Worm (Caenorhabditis elegans) whole organism, young adult: ENCODE measurements around the gene K03H6.4.

Experiments used
- B0035.1 ChIP-seq: sonication (generic microtip); optimal IDR thresholded peaks from 2 replicates; lab custom pipeline; 2016; ENCODE audit warnings: missing genetic modification characterization, mild to moderate bottlenecking, missing compliant biosample characterization, missing genotype, missing genetic modification reagents
- B0261.1 ChIP-seq: sonication (generic microtip); optimal IDR thresholded peaks from 2 replicates; lab custom pipeline; 2016; ENCODE audit warnings: mild to moderate bottlenecking, missing genetic modification characterization, moderate library complexity, missing compliant biosample characterization
- C17E4.6 ChIP-seq: fragments of 200-800 bp; sonication (Bioruptor generic); IDR thresholded peaks from 2 replicates; pipeline ENCODE4 v1.3.6; 2022; ENCODE audit warnings: missing genetic modification reagents, missing genetic modification characterization, missing compliant biosample characterization
- F23B12.7 ChIP-seq: sonication (generic microtip); optimal IDR thresholded peaks from 2 replicates; lab custom pipeline; 2017; ENCODE audit warnings: missing genetic modification characterization, mild to moderate bottlenecking, missing compliant biosample characterization, antibody characterized with exemption, moderate library complexity; ENCODE audit not compliant: insufficient read depth
- F33H1.4 ChIP-seq: fragments of 200-800 bp; sonication (Bioruptor generic); IDR thresholded peaks from 2 replicates; pipeline ENCODE4 v1.3.6; 2022; ENCODE audit warnings: missing genetic modification reagents, missing genetic modification characterization, missing compliant biosample characterization
- F49E8.2 ChIP-seq: sonication (generic microtip); optimal IDR thresholded peaks from 3 replicates; lab custom pipeline; 2017; ENCODE audit warnings: missing genetic modification characterization, mild to moderate bottlenecking, missing compliant biosample characterization, antibody characterized with exemption, moderate library complexity; ENCODE audit not compliant: insufficient read depth
- F55B11.4 ChIP-seq: sonication (generic microtip); optimal IDR thresholded peaks from 2 replicates; lab custom pipeline; 2016; ENCODE audit warnings: missing compliant biosample characterization, missing genetic modification characterization, borderline replicate concordance; ENCODE audit not compliant: insufficient read depth
- F57C9.4 ChIP-seq: sonication (generic microtip); optimal IDR thresholded peaks from 2 replicates; lab custom pipeline; 2017; ENCODE audit warnings: mild to moderate bottlenecking, missing genetic modification characterization, missing compliant biosample characterization
- bed-1 ChIP-seq: fragments of 200-800 bp; sonication (Bioruptor generic); IDR thresholded peaks from 2 replicates; pipeline ENCODE4 v1.3.6; 2022; ENCODE audit warnings: missing genetic modification reagents, missing genetic modification characterization, missing compliant biosample characterization
- ceh-27 ChIP-seq: fragments of 200-800 bp; sonication (Bioruptor generic); optimal IDR thresholded peaks from 2 replicates; lab custom pipeline; 2018; ENCODE audit warnings: mild to moderate bottlenecking, missing genetic modification characterization, moderate library complexity, missing compliant biosample characterization
- ceh-58 ChIP-seq: fragments of 200-800 bp; sonication (Bioruptor generic); IDR thresholded peaks from 2 replicates; pipeline ENCODE4 v1.3.6; 2022; ENCODE audit warnings: missing genetic modification characterization, missing compliant biosample characterization
- ceh-79 ChIP-seq: sonication (generic microtip); optimal IDR thresholded peaks from 2 replicates; lab custom pipeline; 2017; ENCODE audit warnings: mild to moderate bottlenecking, missing genetic modification characterization, missing compliant biosample characterization
- ceh-91 ChIP-seq: fragments of 200-800 bp; sonication (Bioruptor generic); IDR thresholded peaks from 2 replicates; pipeline ENCODE4 v1.3.6; 2022; ENCODE audit warnings: missing genetic modification reagents, missing genetic modification characterization, missing compliant biosample characterization
- die-1 ChIP-seq: sonication (generic microtip); optimal IDR thresholded peaks from 2 replicates; lab custom pipeline; 2016; ENCODE audit warnings: missing genotype, mild to moderate bottlenecking, missing genetic modification characterization, missing compliant biosample characterization
- dox-1 ChIP-seq: fragments of 200-800 bp; sonication (Bioruptor generic); IDR thresholded peaks from 2 replicates; pipeline ENCODE4 v1.3.6; 2022; ENCODE audit warnings: missing genetic modification reagents, missing genetic modification characterization, missing compliant biosample characterization
- egrh-3 ChIP-seq: fragments of 200-800 bp; sonication (Bioruptor generic); IDR thresholded peaks from 2 replicates; pipeline ENCODE4 v1.3.6; 2022; ENCODE audit warnings: missing genetic modification reagents, missing genetic modification characterization, missing compliant biosample characterization
- gei-17 ChIP-seq: fragments of 200-800 bp; sonication (Bioruptor generic); optimal IDR thresholded peaks from 2 replicates; lab custom pipeline; 2018; ENCODE audit warnings: mild to moderate bottlenecking, missing genetic modification characterization, missing compliant biosample characterization
- hmg-1.2 ChIP-seq: fragments of 200-800 bp; sonication (Bioruptor generic); IDR thresholded peaks from 2 replicates; pipeline ENCODE4 v1.3.6; 2022; ENCODE audit warnings: missing genetic modification reagents, missing genetic modification characterization, missing compliant biosample characterization
- lin-26 ChIP-seq: fragments of 200-800 bp; sonication (Bioruptor generic); IDR thresholded peaks from 2 replicates; pipeline ENCODE4 v1.3.6; 2022; ENCODE audit warnings: missing genetic modification reagents, missing genetic modification characterization, missing compliant biosample characterization
- mcd-1 ChIP-seq: fragments of 200-800 bp; sonication (Bioruptor generic); IDR thresholded peaks from 2 replicates; pipeline ENCODE4 v1.3.6; 2022; ENCODE audit warnings: missing genetic modification reagents, missing genetic modification characterization, missing compliant biosample characterization
- nhr-27 ChIP-seq: fragments of 200-800 bp; sonication (Bioruptor generic); optimal IDR thresholded peaks from 2 replicates; lab custom pipeline; 2018; ENCODE audit warnings: mild to moderate bottlenecking, missing genetic modification characterization, moderate library complexity, missing compliant biosample characterization
- pbrm-1 ChIP-seq: fragments of 200-800 bp; sonication (Bioruptor generic); IDR thresholded peaks from 2 replicates; pipeline ENCODE4 v1.3.6; 2022; ENCODE audit warnings: missing genetic modification reagents, missing genetic modification characterization, missing compliant biosample characterization
- rec-8 ChIP-seq, 2 experiments: sonication (generic microtip); optimal IDR thresholded peaks; 2 replicates each; lab custom pipeline; 2016; ENCODE audit warnings: mild to moderate bottlenecking in 2 of 2, missing genetic modification characterization in 2 of 2, missing genetic modification reagents in 2 of 2, missing genotype in 2 of 2, missing biosample characterization in 1 of 2, missing compliant biosample characterization in 1 of 2, moderate library complexity in 1 of 2
- rpc-1 ChIP-seq, 2 experiments: fragments of 150-350 bp in 1 of 2; sonication (generic microtip) in 1 of 2; optimal IDR thresholded peaks; 2 replicates each; lab custom pipeline; 2014 to 2018; ENCODE audit warnings: missing biosample characterization in 1 of 2, missing genetic modification characterization in 1 of 2, missing genetic modification reagents in 1 of 2, missing genotype in 1 of 2
- snpc-1.1 ChIP-seq: sonication (generic microtip); optimal IDR thresholded peaks from 2 replicates; lab custom pipeline; 2017; ENCODE audit warnings: missing genetic modification characterization, mild to moderate bottlenecking, missing compliant biosample characterization, antibody characterized with exemption, moderate library complexity, missing genotype, missing genetic modification reagents; ENCODE audit not compliant: insufficient read depth
- tbp1 ChIP-seq: fragments of 200-800 bp; sonication (Bioruptor generic); optimal IDR thresholded peaks from 2 replicates; lab custom pipeline; 2018; ENCODE audit warnings: mild to moderate bottlenecking, missing genetic modification characterization, missing compliant biosample characterization
- ztf-22 ChIP-seq: fragments of 200-800 bp; sonication (Bioruptor generic); optimal IDR thresholded peaks from 2 replicates; lab custom pipeline; 2018; ENCODE audit warnings: mild to moderate bottlenecking, missing genetic modification characterization, moderate library complexity, missing compliant biosample characterization
- ztf-25 ChIP-seq: fragments of 200-800 bp; sonication (Bioruptor generic); IDR thresholded peaks from 2 replicates; pipeline ENCODE4 v1.3.6; 2022; ENCODE audit warnings: missing genetic modification reagents, missing genetic modification characterization, missing compliant biosample characterization
- ztf-28 ChIP-seq: fragments of 200-800 bp; sonication (Bioruptor generic); IDR thresholded peaks from 2 replicates; pipeline ENCODE4 v1.3.6; 2022; ENCODE audit warnings: missing genetic modification reagents, missing genetic modification characterization, missing compliant biosample characterization

The K03H6.4 gene

DNA sequence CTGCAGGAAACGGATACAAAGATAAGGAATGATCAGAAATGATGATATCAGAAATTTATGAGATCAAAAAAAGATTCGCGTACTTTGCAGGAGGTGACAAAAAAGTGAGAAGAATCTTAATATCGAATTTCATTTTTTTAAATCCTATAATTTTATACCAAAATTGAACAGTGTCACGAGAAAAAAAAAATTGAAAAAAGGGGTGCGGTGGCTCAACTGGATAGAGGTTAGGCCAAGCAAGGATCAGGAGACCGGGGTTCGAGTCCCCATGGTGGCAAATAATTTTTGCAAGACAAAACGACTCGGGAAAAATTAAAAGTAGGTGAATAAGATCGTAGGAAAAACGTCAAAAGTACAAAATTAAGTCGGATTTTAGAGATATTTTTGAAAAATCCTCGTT is 50.8 kb downstream of the K03H6.4 start:
- TF ChIP-seq gei-17 (GFP tag; lab: Kevin White, UChicago) (no peak), ztf-28 (no peak), ceh-58 (no peak), F55B11.4 (no peak), rec-8 (tag; optimal IDR thresholded peaks at IDR 0.05; lab: Kevin White, UChicago) (no peak), dox-1 (GFP tag; lab: Robert Waterston, UW) (no peak), F23B12.7 (no peak), B0261.1 (peak; percentile 58), ztf-25 (no peak), ceh-79 (tag; lab: Kevin White, UChicago) (no peak), B0035.1 (tag; lab: Kevin White, UChicago) (no peak), ztf-22 (GFP tag; lab: Kevin White, UChicago) (no peak), tbp1 (GFP tag; lab: Kevin White, UChicago) (peak; percentile 82), F33H1.4 (GFP tag; lab: Robert Waterston, UW) (0 out of 2 replicates have a peak, but pooled peaks have one; percentile 11), rpc-1 (optimal IDR thresholded peaks at IDR 0.05; lab: Kevin White, UChicago) (peak; percentile 39), rpc-1 (tag; optimal IDR thresholded peaks at IDR 0.05; lab: Kevin White, UChicago) (peak; percentile 68), ceh-27 (no peak), F49E8.2 (tag; lab: Kevin White, UChicago) (no peak), nhr-27 (tag; lab: Kevin White, UChicago) (no peak), mcd-1 (GFP tag; lab: Robert Waterston, UW) (no peak), C17E4.6 (GFP tag; lab: Robert Waterston, UW) (no peak), bed-1 (GFP tag; lab: Robert Waterston, UW) (no peak), F57C9.4 (tag; lab: Kevin White, UChicago) (no peak), ceh-91 (GFP tag; lab: Robert Waterston, UW) (no peak), lin-26 (GFP tag; lab: Robert Waterston, UW) (0 out of 2 replicates have a peak, but pooled peaks have one; percentile 45), snpc-1.1 (tag; lab: Kevin White, UChicago) (no peak)

ce11 chrIV:1469093-1469492 is 52.0 kb downstream of the K03H6.4 start:
- TF ChIP-seq die-1: no peak
- no peak for TF ChIP-seq rec-8 (tag; optimal IDR thresholded peaks at IDR 0.05; lab: Kevin White, UChicago)
- TF ChIP-seq egrh-3 (GFP tag; lab: Robert Waterston, UW): peak; percentile 35; the same call in 1 of the 2 replicates
- peak; percentile 85 for TF ChIP-seq hmg-1.2
- no peak for TF ChIP-seq pbrm-1 (GFP tag; lab: Robert Waterston, UW)
- no peak for TF ChIP-seq ceh-27
